Fruit fly (Drosophila melanogaster) whole organism, wandering third instar larva: ENCODE data around the gene CG15210.

ENCODE experiments used
- Dif ChIP-seq: fragments of 200-275, 200-300 bp; sonication (Bioruptor generic); optimal IDR thresholded peaks from 2 replicates; lab custom pipeline; 2018; ENCODE audit warnings: missing biosample characterization, missing genetic modification characterization; ENCODE audit not compliant: partially characterized antibody
- Hnf4 ChIP-seq: fragments of 200-800 bp; sonication (Bioruptor generic); optimal IDR thresholded peaks from 2 replicates; lab custom pipeline; 2016; ENCODE audit warnings: missing biosample characterization, mild to moderate bottlenecking, missing genetic modification characterization
- br ChIP-seq: fragments of 200-800 bp; sonication (Bioruptor generic); optimal IDR thresholded peaks from 2 replicates; lab custom pipeline; 2016; ENCODE audit warnings: missing biosample characterization, missing genetic modification characterization
- pan ChIP-seq: fragments of >200 bp; optimal IDR thresholded peaks from 2 replicates; lab custom pipeline; 2017

DNA sequence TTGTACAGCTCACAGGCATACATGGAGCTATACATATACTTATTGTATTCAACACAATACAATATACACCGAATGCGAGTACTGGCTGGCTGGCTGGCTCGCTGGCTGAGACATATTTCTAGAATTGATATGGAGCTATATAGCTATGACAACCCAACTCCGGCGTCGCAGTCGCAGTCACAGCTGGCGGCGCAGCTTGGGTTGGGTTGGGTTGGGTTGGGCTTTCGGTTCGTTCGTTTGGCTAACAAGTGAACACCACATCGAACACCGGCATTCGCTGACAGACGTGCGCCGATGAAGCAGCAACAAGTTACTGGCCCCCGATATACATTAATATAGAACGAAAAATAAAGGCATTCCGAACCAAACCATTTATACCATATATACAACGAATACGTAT, at the start of gene CG15210:
- TF ChIP-seq br (GFP tag; lab: Kevin White, UChicago), result no peak
- TF ChIP-seq pan, result no peak
- TF ChIP-seq Hnf4 (GFP tag; lab: Kevin White, UChicago), result no peak
- TF ChIP-seq Dif, result no peak
